Fruit fly (Drosophila melanogaster) whole organism, embryonic: ENCODE measurements around the gene CG16964.

Experiments
- CG13296 ChIP-seq: fragments of 200-800 bp; sonication (Bioruptor generic); optimal IDR thresholded peaks from 3 replicates; lab custom pipeline; 2018; ENCODE audit warnings: missing biosample characterization, mild to moderate bottlenecking, missing genetic modification characterization
- CG30020 ChIP-seq: fragments of 200-800 bp; optimal IDR thresholded peaks from 2 replicates; lab custom pipeline; 2019; ENCODE audit warnings: missing biosample characterization, mild to moderate bottlenecking, missing genetic modification characterization, moderate library complexity
- D ChIP-seq, 2 experiments: fragments of 200-800 bp in 1 of 2; fragments of >200 bp in 1 of 2; sonication (Bioruptor generic) in 1 of 2; optimal IDR thresholded peaks; 2 replicates in 1 of 2; 3 replicates in 1 of 2; lab custom pipeline; 2017; ENCODE audit warnings: mild to moderate bottlenecking in 1 of 2, missing biosample characterization in 1 of 2, missing genetic modification characterization in 1 of 2, missing genetic modification reagents in 1 of 2
- Eip74EF ChIP-seq, 2 experiments: fragments of 200-800 bp in 1 of 2; fragments of >200 bp in 1 of 2; sonication (Bioruptor generic) in 1 of 2; optimal IDR thresholded peaks; 2 replicates each; lab custom pipeline; 2017 to 2019; ENCODE audit warnings: missing biosample characterization in 2 of 2, missing genetic modification characterization in 2 of 2, mild to moderate bottlenecking in 1 of 2, moderate library complexity in 1 of 2
- Max ChIP-seq: fragments of 200-800 bp; sonication (Bioruptor generic); optimal IDR thresholded peaks from 2 replicates; lab custom pipeline; 2016; ENCODE audit warnings: missing biosample characterization, mild to moderate bottlenecking, missing genetic modification characterization
- Neu2 ChIP-seq: fragments of 200-800 bp; sonication (Bioruptor generic); optimal IDR thresholded peaks from 3 replicates; lab custom pipeline; 2016; ENCODE audit warnings: missing biosample characterization, missing genetic modification characterization, borderline replicate concordance
- Oaz ChIP-seq: fragments of 200-800 bp; sonication (Bioruptor generic); IDR thresholded peaks from 2 replicates; pipeline ENCODE4 v1.3.6; 2022; ENCODE audit warnings: missing biosample characterization, missing genetic modification characterization
- Sry-δ ChIP-seq: fragments of 200-800 bp; sonication (Bioruptor generic); optimal IDR thresholded peaks from 2 replicates; lab custom pipeline; 2016; ENCODE audit warnings: missing biosample characterization, missing genetic modification characterization
- h ChIP-seq: fragments of >200 bp; optimal IDR thresholded peaks from 2 replicates; lab custom pipeline; 2017
- hkb ChIP-seq, 2 experiments: fragments of 200-800 bp in 1 of 2; fragments of >200 bp in 1 of 2; sonication (Bioruptor generic) in 1 of 2; IDR thresholded peaks in 1 of 2; optimal IDR thresholded peaks in 1 of 2; 2 replicates each; pipeline versions ENCODE4 v1.3.6 to Lab custom; 2017 to 2022; ENCODE audit warnings: missing biosample characterization in 1 of 2, missing genetic modification characterization in 1 of 2

DNA sequence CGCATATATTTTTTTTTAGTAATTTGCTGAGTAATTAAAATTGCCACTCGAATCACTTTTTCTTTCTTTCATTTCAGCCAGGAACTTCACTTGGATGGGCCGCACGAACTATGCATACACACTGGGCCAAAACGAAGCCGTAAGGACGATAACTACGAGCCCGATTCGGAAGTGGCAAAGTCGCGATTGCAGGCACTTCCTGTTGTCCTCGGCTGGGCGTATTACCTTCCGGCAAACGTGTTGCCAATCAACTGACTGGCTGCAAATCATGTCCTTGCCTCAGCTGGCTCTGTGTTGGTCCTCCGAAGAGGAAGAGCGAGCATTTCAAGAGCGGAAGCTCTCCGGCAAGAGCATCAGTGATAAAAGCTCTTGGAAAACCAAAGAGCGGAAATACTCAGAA lies 44.4 kb upstream of the CG16964 start:
- TF ChIP-seq D (optimal IDR thresholded peaks at IDR 0.05; lab: Kevin White, UChicago) (no peak), D (GFP tag; optimal IDR thresholded peaks at IDR 0.05; lab: Kevin White, UChicago) (no peak), Eip74EF (GFP tag; optimal IDR thresholded peaks at IDR 0.05; lab: Kevin White, UChicago) (no peak), Neu2 (GFP tag; lab: Kevin White, UChicago) (no peak), CG30020 (no peak), Sry-δ (no peak), h (lab: Kevin White, UChicago) (no peak), Oaz (GFP tag; lab: Robert Waterston, UW) (no peak), CG13296 (GFP tag; lab: Kevin White, UChicago) (no peak), hkb (optimal IDR thresholded peaks at IDR 0.05; lab: Kevin White, UChicago) (no peak), hkb (GFP tag; IDR thresholded peaks at IDR 0.05; lab: Robert Waterston, UW) (no peak), Max (GFP tag; lab: Kevin White, UChicago) (no peak)
